Worm (Caenorhabditis elegans): ENCODE measurements around the gene C11H1.5.

Gene C11H1.5

DNA sequence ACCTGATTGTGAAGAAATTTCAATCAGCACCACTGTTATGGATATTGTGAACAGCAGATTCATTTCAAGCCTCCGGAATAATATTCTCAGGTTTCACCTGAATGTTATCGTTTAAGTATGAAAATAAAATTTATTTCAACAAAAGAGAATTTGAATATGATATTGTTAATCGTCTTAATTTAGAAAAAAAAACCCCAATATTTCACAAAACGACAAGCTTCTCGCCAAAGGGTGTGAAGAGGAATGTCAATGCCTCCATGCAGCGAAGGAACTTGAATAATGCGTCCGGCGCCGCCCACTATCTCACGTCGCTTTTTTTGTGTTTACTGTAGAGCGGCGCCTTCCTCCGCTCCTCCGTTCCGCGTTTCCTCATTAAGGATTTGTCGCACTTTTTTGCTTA lies at the start of gene C11H1.5:
TSS of gene C11H1.5 (minus strand) at position 101 of the 400 bp plus-strand sequence.
- no peak for TF ChIP-seq W03F9.2 (tag; optimal IDR thresholded peaks at IDR 0.05)
- no peak for TF ChIP-seq him-1 (tag; optimal IDR thresholded peaks at IDR 0.05)

ce11 chrX:14349690-14350168 lies 46.8 kb upstream of the C11H1.5 start, which contains the start of gene wdr-5.2:
Gene wdr-5.2 (plus strand): TSS chrX:14350118.
- TF ChIP-seq him-1 (tag; optimal IDR thresholded peaks at IDR 0.05) (no peak), dao-5 (tag; optimal IDR thresholded peaks at IDR 0.05) (no peak), W03F9.2 (tag; optimal IDR thresholded peaks at IDR 0.05) (no peak)

DNA sequence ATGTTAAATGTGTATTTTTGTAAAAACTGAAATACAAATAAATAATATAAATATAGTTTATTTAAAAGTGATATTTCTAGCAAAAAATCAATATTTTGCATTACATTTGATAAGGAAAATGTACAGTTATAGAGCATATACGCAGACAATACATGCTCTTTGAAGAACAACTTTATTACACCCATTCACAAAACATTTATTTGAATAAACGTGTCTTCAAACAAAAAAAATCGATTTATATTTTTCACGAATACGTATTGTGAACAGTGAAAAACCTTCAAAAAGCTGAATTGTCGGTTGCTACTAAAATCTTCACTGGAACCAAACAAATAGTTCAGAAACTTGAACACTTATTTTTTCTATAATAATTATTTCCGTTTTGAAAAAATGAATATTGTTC lies 44.6 kb upstream of the C11H1.5 start, which contains the start of gene K04G11.3:
TSS of gene K04G11.3 (minus strand) at position 101 of the 400 bp plus-strand sequence.
- TF ChIP-seq him-1 (tag; optimal IDR thresholded peaks at IDR 0.05): no peak
- TF ChIP-seq W03F9.2 (tag; optimal IDR thresholded peaks at IDR 0.05): no peak
- TF ChIP-seq dao-5 (tag; optimal IDR thresholded peaks at IDR 0.05): no peak

- no peak for TF ChIP-seq W03F9.2 (tag; optimal IDR thresholded peaks at IDR 0.05)
Observed at ce11 chrX:14340381-14340780, 37.4 kb upstream of the C11H1.5 start, which contains the start of gene sel-7. Gene sel-7 (minus strand): TSS chrX:14340481.

- TF ChIP-seq dao-5 (tag; optimal IDR thresholded peaks at IDR 0.05): no peak
- no peak for TF ChIP-seq W03F9.2 (tag; optimal IDR thresholded peaks at IDR 0.05)
- TF ChIP-seq him-1 (tag; optimal IDR thresholded peaks at IDR 0.05): no peak
Observed at ce11 chrX:14339723-14340122, 36.7 kb upstream of the C11H1.5 start.

DNA sequence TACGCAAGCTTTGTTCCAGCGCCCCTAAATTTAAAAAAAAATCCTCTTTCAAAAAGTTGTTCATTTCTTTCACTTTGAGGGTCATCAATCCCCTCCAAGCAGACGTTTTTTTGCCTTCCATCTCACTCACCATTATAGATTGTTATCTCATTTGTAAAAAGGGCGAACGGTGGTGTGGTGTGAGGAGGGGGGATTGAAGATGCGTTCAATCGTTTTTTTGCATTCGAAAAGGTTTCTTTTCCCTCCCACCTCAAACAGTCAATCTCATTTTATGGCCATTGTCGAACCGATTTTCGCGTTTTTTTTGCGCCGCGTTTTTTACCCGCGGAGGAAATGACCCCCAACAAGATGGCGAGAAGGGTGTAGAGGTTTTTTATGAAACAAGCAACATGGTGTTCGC lies 35.9 kb upstream of the C11H1.5 start:
- TF ChIP-seq W03F9.2 (tag; optimal IDR thresholded peaks at IDR 0.05): no peak
- TF ChIP-seq him-1 (tag; optimal IDR thresholded peaks at IDR 0.05): no peak
- no peak for TF ChIP-seq dao-5 (tag; optimal IDR thresholded peaks at IDR 0.05)

ce11 chrX:14335621-14336020 lies 32.6 kb upstream of the C11H1.5 start:
- TF ChIP-seq dao-5 (tag; optimal IDR thresholded peaks at IDR 0.05) (no peak), W03F9.2 (tag; optimal IDR thresholded peaks at IDR 0.05) (no peak), him-1 (tag; optimal IDR thresholded peaks at IDR 0.05) (no peak)

DNA sequence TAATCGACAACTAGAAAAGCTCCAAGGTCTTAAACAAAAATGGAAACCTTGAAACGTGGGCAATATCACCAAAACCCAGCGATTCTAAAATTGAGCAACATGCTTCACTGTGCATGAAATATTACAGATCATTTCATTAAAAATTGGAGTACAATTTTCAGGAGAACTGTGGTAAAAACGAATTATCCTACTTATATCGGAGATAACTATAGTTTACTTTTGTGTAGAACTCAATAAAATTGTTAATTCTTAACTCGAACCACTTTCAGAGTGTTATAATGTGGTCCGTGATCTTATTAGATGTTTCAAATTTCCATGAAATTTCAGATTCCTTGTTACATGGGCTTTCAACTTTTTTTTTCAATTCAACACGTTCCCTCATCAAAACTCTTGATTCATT lies 32.2 kb upstream of the C11H1.5 start, which contains the start of gene K04G11.1:
TSS of gene K04G11.1 (plus strand) at position 301 of the 400 bp plus-strand sequence.
- TF ChIP-seq dao-5 (tag; optimal IDR thresholded peaks at IDR 0.05): no peak
- no peak for TF ChIP-seq W03F9.2 (tag; optimal IDR thresholded peaks at IDR 0.05)
- no peak for TF ChIP-seq him-1 (tag; optimal IDR thresholded peaks at IDR 0.05)

- TF ChIP-seq dao-5 (tag; optimal IDR thresholded peaks at IDR 0.05): no peak
- TF ChIP-seq him-1 (tag; optimal IDR thresholded peaks at IDR 0.05): no peak
- TF ChIP-seq W03F9.2 (tag; optimal IDR thresholded peaks at IDR 0.05): no peak
Observed at ce11 chrX:14334151-14334550, 31.2 kb upstream of the C11H1.5 start.

ce11 chrX:14329348-14329747 lies 26.4 kb upstream of the C11H1.5 start:
- TF ChIP-seq W03F9.2 (tag; optimal IDR thresholded peaks at IDR 0.05): no peak
- no peak for TF ChIP-seq dao-5 (tag; optimal IDR thresholded peaks at IDR 0.05)
- no peak for TF ChIP-seq him-1 (tag; optimal IDR thresholded peaks at IDR 0.05)

ce11 chrX:14327398-14327797 lies 24.4 kb upstream of the C11H1.5 start, which contains the start of gene C11H1.7:
Gene C11H1.7 (plus strand): TSS chrX:14327409.
- TF ChIP-seq dao-5 (tag; optimal IDR thresholded peaks at IDR 0.05): no peak
- no peak for TF ChIP-seq W03F9.2 (tag; optimal IDR thresholded peaks at IDR 0.05)
- no peak for TF ChIP-seq him-1 (tag; optimal IDR thresholded peaks at IDR 0.05)

ce11 chrX:14326578-14326977 lies 23.6 kb upstream of the C11H1.5 start:
- TF ChIP-seq dao-5 (tag; optimal IDR thresholded peaks at IDR 0.05) (no peak), him-1 (tag; optimal IDR thresholded peaks at IDR 0.05) (no peak), W03F9.2 (tag; optimal IDR thresholded peaks at IDR 0.05) (no peak)

ce11 chrX:14324289-14324688 lies 21.3 kb upstream of the C11H1.5 start:
- TF ChIP-seq him-1 (tag; optimal IDR thresholded peaks at IDR 0.05): no peak
- no peak for TF ChIP-seq W03F9.2 (tag; optimal IDR thresholded peaks at IDR 0.05)
- no peak for TF ChIP-seq dao-5 (tag; optimal IDR thresholded peaks at IDR 0.05)

DNA sequence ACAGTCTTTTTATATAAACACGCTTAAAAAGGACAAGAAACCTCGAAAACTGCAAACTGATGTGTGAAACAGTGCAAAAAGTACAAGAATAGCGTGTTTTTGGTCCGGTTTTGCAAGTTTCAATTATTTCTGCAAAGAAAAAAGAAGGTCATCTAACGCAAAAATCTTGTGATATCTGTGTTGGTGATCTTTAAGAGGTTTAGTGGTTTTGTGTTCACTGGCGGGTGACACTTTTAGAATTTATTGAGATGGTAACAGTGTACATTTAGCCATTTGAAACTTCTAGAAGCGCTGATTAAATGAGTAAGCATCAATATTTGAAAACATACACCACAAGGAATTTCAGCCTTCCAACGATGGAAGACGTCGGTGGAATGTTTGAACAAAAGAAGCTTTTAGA lies 19.8 kb upstream of the C11H1.5 start:
- TF ChIP-seq dao-5 (tag; optimal IDR thresholded peaks at IDR 0.05): no peak
- TF ChIP-seq him-1 (tag; optimal IDR thresholded peaks at IDR 0.05): no peak
- TF ChIP-seq W03F9.2 (tag; optimal IDR thresholded peaks at IDR 0.05): no peak

- no peak for TF ChIP-seq him-1 (tag; optimal IDR thresholded peaks at IDR 0.05)
- no peak for TF ChIP-seq dao-5 (tag; optimal IDR thresholded peaks at IDR 0.05)
- no peak for TF ChIP-seq W03F9.2 (tag; optimal IDR thresholded peaks at IDR 0.05)
Observed at ce11 chrX:14320298-14320697, 17.3 kb upstream of the C11H1.5 start, which contains the start of gene C11H1.9. Gene C11H1.9 (minus strand): TSS chrX:14320398.

All from whole organism, L4/young adult.